Fruit fly (Drosophila melanogaster) whole organism, embryonic: Measurements from ENCODE around the gene dbr.
A peak's percentile ranks its signal among the peaks of the same experiment; 100 is the strongest.

Experiments
- Atf6 ChIP-seq: fragments of 200-800 bp; sonication (Bioruptor generic); IDR thresholded peaks from 2 replicates; pipeline ENCODE4 v1.3.6; 2022; ENCODE audit warnings: missing biosample characterization, missing genetic modification characterization
- Blimp-1 ChIP-seq: fragments of 200-800 bp; sonication (Bioruptor generic); optimal IDR thresholded peaks from 3 replicates; lab custom pipeline; 2018; ENCODE audit warnings: missing biosample characterization, missing genetic modification characterization, mild to moderate bottlenecking, moderate library complexity, missing genetic modification reagents
- CG10267 ChIP-seq: fragments of 200-800 bp; sonication (Bioruptor generic); optimal IDR thresholded peaks from 2 replicates; lab custom pipeline; 2018; ENCODE audit warnings: missing biosample characterization, mild to moderate bottlenecking, missing genetic modification characterization, moderate library complexity
- CG10366 ChIP-seq: fragments of 200-800 bp; sonication (Bioruptor generic); IDR thresholded peaks from 2 replicates; pipeline ENCODE4 v1.3.6; 2022; ENCODE audit warnings: missing biosample characterization, missing genetic modification characterization
- CG10462 ChIP-seq: fragments of 200-800 bp; sonication (Bioruptor generic); optimal IDR thresholded peaks from 2 replicates; lab custom pipeline; 2016; ENCODE audit warnings: missing biosample characterization, missing genetic modification characterization
- CG10654 ChIP-seq: fragments of 200-800 bp; sonication (Bioruptor generic); optimal IDR thresholded peaks from 2 replicates; lab custom pipeline; 2016; ENCODE audit warnings: missing biosample characterization, missing genetic modification characterization
- CG11504 ChIP-seq: fragments of 200-800 bp; sonication (Bioruptor generic); optimal IDR thresholded peaks from 3 replicates; lab custom pipeline; 2019; ENCODE audit warnings: missing biosample characterization, mild to moderate bottlenecking, missing genetic modification characterization, moderate library complexity
- CG12104 ChIP-seq: fragments of 200-800 bp; sonication (Bioruptor generic); optimal IDR thresholded peaks from 3 replicates; lab custom pipeline; 2016; ENCODE audit warnings: missing biosample characterization, missing genetic modification characterization
- CG12942 ChIP-seq: fragments of 200-800 bp; sonication (Bioruptor generic); optimal IDR thresholded peaks from 3 replicates; lab custom pipeline; 2016; ENCODE audit warnings: missing biosample characterization, missing genetic modification characterization
- CG14860 ChIP-seq: fragments of 200-800 bp; sonication (Bioruptor generic); IDR thresholded peaks from 3 replicates; pipeline ENCODE4 v1.3.6; 2022; ENCODE audit warnings: missing biosample characterization, missing genetic modification characterization; ENCODE audit not compliant: partially characterized antibody
- CG15269 ChIP-seq: fragments of 200-800 bp; sonication (Bioruptor generic); optimal IDR thresholded peaks from 2 replicates; lab custom pipeline; 2018; ENCODE audit warnings: missing biosample characterization, mild to moderate bottlenecking, missing genetic modification characterization, moderate library complexity
- CG15514 ChIP-seq: fragments of 200-800 bp; sonication (Bioruptor generic); optimal IDR thresholded peaks from 3 replicates; lab custom pipeline; 2017; ENCODE audit warnings: missing biosample characterization, missing genetic modification characterization, mild to moderate bottlenecking, moderate library complexity, missing genetic modification reagents
- CG16813 ChIP-seq: fragments of 200-800 bp; sonication (Bioruptor generic); IDR thresholded peaks from 3 replicates; pipeline ENCODE4 v1.3.6; 2022; ENCODE audit warnings: missing biosample characterization, missing genetic modification characterization; ENCODE audit not compliant: partially characterized antibody
- CG6689 ChIP-seq: fragments of 200-800 bp; sonication (Bioruptor generic); IDR thresholded peaks from 2 replicates; pipeline ENCODE4 v1.3.6; 2022; ENCODE audit warnings: missing biosample characterization, missing genetic modification characterization
- CG8290 ChIP-seq, 3 experiments: fragments of 200-800 bp; sonication (Bioruptor generic); optimal IDR thresholded peaks; 2 replicates each; lab custom pipeline; 2016 to 2019; ENCODE audit warnings: missing biosample characterization in 3 of 3, missing genetic modification characterization in 3 of 3, mild to moderate bottlenecking in 2 of 3, moderate library complexity in 1 of 3
- CG8478 ChIP-seq: fragments of >200 bp; optimal IDR thresholded peaks from 2 replicates; lab custom pipeline; 2018
- CG9727 ChIP-seq: fragments of 200-800 bp; sonication (Bioruptor generic); optimal IDR thresholded peaks from 3 replicates; lab custom pipeline; 2017; ENCODE audit warnings: missing biosample characterization, mild to moderate bottlenecking, missing genetic modification characterization
- CHES-1-like ChIP-seq: fragments of 200-800 bp; sonication (Bioruptor generic); optimal IDR thresholded peaks from 2 replicates; lab custom pipeline; 2016; ENCODE audit warnings: missing biosample characterization, missing genetic modification characterization
- Camta ChIP-seq: fragments of 200-800 bp; sonication (Bioruptor generic); optimal IDR thresholded peaks from 2 replicates; lab custom pipeline; 2016; ENCODE audit warnings: missing biosample characterization, missing genetic modification characterization
- Dbx ChIP-seq: fragments of 200-800 bp; sonication (Bioruptor generic); IDR thresholded peaks from 3 replicates; pipeline ENCODE4 v1.3.6; 2022; ENCODE audit warnings: missing biosample characterization, missing genetic modification characterization
- Dek ChIP-seq: fragments of 200-800 bp; sonication (Bioruptor generic); optimal IDR thresholded peaks from 3 replicates; lab custom pipeline; 2019; ENCODE audit warnings: missing biosample characterization, mild to moderate bottlenecking, missing genetic modification characterization, moderate library complexity
- Doc2 ChIP-seq: fragments of 200-800 bp; sonication (Bioruptor generic); IDR thresholded peaks from 2 replicates; pipeline ENCODE4 v1.3.6; 2022; ENCODE audit warnings: missing biosample characterization, missing genetic modification characterization
- Fer2 ChIP-seq: fragments of 200-800 bp; sonication (Bioruptor generic); optimal IDR thresholded peaks from 2 replicates; lab custom pipeline; 2018; ENCODE audit warnings: missing biosample characterization, mild to moderate bottlenecking, missing genetic modification characterization, moderate library complexity
- Hey ChIP-seq: fragments of 200-800 bp; sonication (Bioruptor generic); optimal IDR thresholded peaks from 3 replicates; lab custom pipeline; 2018; ENCODE audit warnings: missing biosample characterization, mild to moderate bottlenecking, missing genetic modification characterization
- HmgD ChIP-seq: fragments of 200-800 bp; sonication (Bioruptor generic); optimal IDR thresholded peaks from 3 replicates; lab custom pipeline; 2016; ENCODE audit warnings: missing biosample characterization, missing genetic modification characterization
- Mrtf ChIP-seq: fragments of 200-800 bp; sonication (Bioruptor generic); IDR thresholded peaks from 3 replicates; pipeline ENCODE4 v1.3.6; 2022; ENCODE audit warnings: missing biosample characterization, missing genetic modification characterization
- Neu2 ChIP-seq: fragments of 200-800 bp; sonication (Bioruptor generic); optimal IDR thresholded peaks from 3 replicates; lab custom pipeline; 2016; ENCODE audit warnings: missing biosample characterization, missing genetic modification characterization, borderline replicate concordance
- Nf-YA ChIP-seq: fragments of 200-800 bp; sonication (Bioruptor generic); IDR thresholded peaks from 2 replicates; pipeline ENCODE4 v1.3.6; 2022; ENCODE audit warnings: missing biosample characterization, missing genetic modification characterization
- NfI ChIP-seq: fragments of 200-800 bp; sonication (Bioruptor generic); optimal IDR thresholded peaks from 3 replicates; lab custom pipeline; 2018; ENCODE audit warnings: missing biosample characterization, mild to moderate bottlenecking, missing genetic modification characterization, moderate library complexity
- Rfx ChIP-seq: fragments of 200-800 bp; sonication (Bioruptor generic); IDR thresholded peaks from 2 replicates; pipeline ENCODE4 v1.3.6; 2022; ENCODE audit warnings: missing biosample characterization, missing genetic modification characterization
- Sox100B ChIP-seq: fragments of 200-800 bp; sonication (Bioruptor generic); optimal IDR thresholded peaks from 3 replicates; lab custom pipeline; 2018; ENCODE audit warnings: missing biosample characterization, mild to moderate bottlenecking, missing genetic modification characterization
- Tbp ChIP-seq: fragments of >200 bp; optimal IDR thresholded peaks from 2 replicates; lab custom pipeline; 2018; ENCODE audit warnings: missing biosample characterization, missing genetic modification characterization
- bab2 ChIP-seq: fragments of 200-800 bp; sonication (Bioruptor generic); optimal IDR thresholded peaks from 2 replicates; lab custom pipeline; 2016; ENCODE audit warnings: missing biosample characterization, missing genetic modification characterization
- dati ChIP-seq: fragments of 200-800 bp; sonication (Bioruptor generic); IDR thresholded peaks from 2 replicates; pipeline ENCODE4 v1.3.6; 2022; ENCODE audit warnings: missing biosample characterization, missing genetic modification characterization
- ems ChIP-seq: fragments of 200-800 bp; sonication (Bioruptor generic); optimal IDR thresholded peaks from 3 replicates; lab custom pipeline; 2016; ENCODE audit warnings: missing biosample characterization, missing genetic modification characterization
- esg ChIP-seq: fragments of 200-800 bp; sonication (Bioruptor generic); conservative IDR thresholded peaks from 2 replicates; pipeline ENCODE4 v1.3.6; 2022; ENCODE audit warnings: missing biosample characterization, missing genetic modification characterization
- gt ChIP-seq: fragments of 200-800 bp; sonication (Bioruptor generic); IDR thresholded peaks from 2 replicates; pipeline ENCODE4 v1.3.6; 2022; ENCODE audit warnings: missing biosample characterization, missing genetic modification characterization
- ham ChIP-seq: fragments of 200-800 bp; sonication (Bioruptor generic); IDR thresholded peaks from 2 replicates; pipeline ENCODE4 v1.3.6; 2022; ENCODE audit warnings: missing biosample characterization, missing genetic modification characterization
- hth ChIP-seq: fragments of >200 bp; optimal IDR thresholded peaks from 2 replicates; lab custom pipeline; 2017; ENCODE audit warnings: inconsistent platforms
- odd ChIP-seq: fragments of 200-800 bp; sonication (Bioruptor generic); optimal IDR thresholded peaks from 2 replicates; lab custom pipeline; 2017; ENCODE audit warnings: missing biosample characterization, mild to moderate bottlenecking, missing genetic modification characterization
- org-1 ChIP-seq: fragments of 200-800 bp; sonication (Bioruptor generic); optimal IDR thresholded peaks from 2 replicates; lab custom pipeline; 2017; ENCODE audit warnings: missing biosample characterization, missing genetic modification characterization
- p53 ChIP-seq: fragments of 200-800 bp; sonication (Bioruptor generic); optimal IDR thresholded peaks from 2 replicates; lab custom pipeline; 2016; ENCODE audit warnings: missing biosample characterization, missing genetic modification characterization
- pan ChIP-seq, 4 experiments: fragments of >200 bp in 3 of 4; fragments of 200-800 bp in 1 of 4; sonication (Bioruptor generic) in 1 of 4; optimal IDR thresholded peaks in 3 of 4; IDR thresholded peaks in 1 of 4; 2 replicates each; pipeline versions ENCODE4 v1.3.6 to Lab custom; 2017 to 2022; ENCODE audit warnings: missing biosample characterization in 2 of 4, missing genetic modification characterization in 2 of 4, mixed read lengths in 1 of 4
- phol ChIP-seq: fragments of 200-800 bp; sonication (Bioruptor generic); optimal IDR thresholded peaks from 3 replicates; lab custom pipeline; 2018; ENCODE audit warnings: missing biosample characterization, mild to moderate bottlenecking, missing genetic modification characterization, moderate library complexity
- sens ChIP-seq: fragments of 200-800 bp; sonication (Bioruptor generic); peaks from one replicate; lab custom pipeline; 2016; ENCODE audit warnings: missing biosample characterization, missing genetic modification characterization
- sens-2 ChIP-seq: fragments of 200-800 bp; sonication (Bioruptor generic); IDR thresholded peaks from 2 replicates; pipeline ENCODE4 v1.3.6; 2022; ENCODE audit warnings: missing biosample characterization, missing genetic modification characterization
- tll ChIP-seq, 2 experiments: fragments of 200-800 bp in 1 of 2; fragments of >200 bp in 1 of 2; sonication (Bioruptor generic) in 1 of 2; optimal IDR thresholded peaks; 2 replicates each; lab custom pipeline; 2017 to 2019; ENCODE audit warnings: missing biosample characterization in 2 of 2, missing genetic modification characterization in 2 of 2, mild to moderate bottlenecking in 1 of 2, moderate library complexity in 1 of 2
- vnd ChIP-seq: fragments of 200-800 bp; sonication (Bioruptor generic); IDR thresholded peaks from 3 replicates; pipeline ENCODE4 v1.3.6; 2022; ENCODE audit warnings: missing biosample characterization, missing genetic modification characterization; ENCODE audit not compliant: partially characterized antibody

dbr gene

dm6 chr2L:107476-108436 is 41.5 kb downstream of the dbr start (continued):
- TF ChIP-seq vnd (GFP tag; lab: Robert Waterston, UW) = no peak
- TF ChIP-seq CG15269 (tag; lab: Kevin White, UChicago) = no peak
- TF ChIP-seq bab2 (GFP tag; lab: Kevin White, UChicago) = no peak
- TF ChIP-seq pan (optimal IDR thresholded peaks at IDR 0.05; lab: Kevin White, UChicago) = no peak
- TF ChIP-seq pan (GFP tag; optimal IDR thresholded peaks at IDR 0.05 in 1 of 2, IDR thresholded peaks at IDR 0.05 in 1 of 2) = no peak
- no peak for TF ChIP-seq CG6689 (GFP tag; lab: Robert Waterston, UW)
- no peak for TF ChIP-seq sens-2 (GFP tag; lab: Robert Waterston, UW)
- no peak for TF ChIP-seq esg (GFP tag; lab: Robert Waterston, UW)
- no peak for TF ChIP-seq gt
- peak; percentile 2 for TF ChIP-seq NfI (GFP tag; lab: Kevin White, UChicago)
- TF ChIP-seq CG10654 = no peak
- no peak for TF ChIP-seq org-1 (GFP tag; lab: Kevin White, UChicago)
- no peak for TF ChIP-seq CG14860 (GFP tag; lab: Robert Waterston, UW)
- TF ChIP-seq CG12942 (GFP tag; lab: Kevin White, UChicago) = no peak
- TF ChIP-seq Hey (tag; lab: Kevin White, UChicago) = no peak
- no peak for TF ChIP-seq CG10462 (GFP tag; lab: Kevin White, UChicago)
- TF ChIP-seq CHES-1-like (GFP tag; lab: Kevin White, UChicago) = no peak
- TF ChIP-seq Mrtf = no peak
- no peak for TF ChIP-seq CG10366 (GFP tag; lab: Robert Waterston, UW)
- no peak for TF ChIP-seq hth (lab: Kevin White, UChicago)
- peak; percentile 44; the same call in 1 of the 2 replicates for TF ChIP-seq Rfx (GFP tag; lab: Robert Waterston, UW)
- no peak for TF ChIP-seq Fer2 (tag; lab: Kevin White, UChicago)
- TF ChIP-seq phol (tag; lab: Kevin White, UChicago) = no peak
- TF ChIP-seq Tbp (GFP tag; lab: Kevin White, UChicago) = no peak
- no peak for TF ChIP-seq tll (GFP tag; optimal IDR thresholded peaks at IDR 0.05; lab: Kevin White, UChicago)
- TF ChIP-seq p53 = no peak
- no peak for TF ChIP-seq CG10267 (tag; lab: Kevin White, UChicago)
- peak; percentile 10 for TF ChIP-seq Dek (tag; lab: Kevin White, UChicago)
- TF ChIP-seq CG15514 (GFP tag; lab: Kevin White, UChicago) = peak; percentile 99
- no peak for TF ChIP-seq HmgD (GFP tag; lab: Kevin White, UChicago)
- no peak for TF ChIP-seq Atf6
- peak; percentile 65; the same call in 2 of the 3 replicates for TF ChIP-seq Dbx (GFP tag; lab: Robert Waterston, UW)
- TF ChIP-seq Nf-YA (GFP tag; lab: Robert Waterston, UW) = no peak
- TF ChIP-seq CG8290 (GFP tag; optimal IDR thresholded peaks at IDR 0.05; lab: Kevin White, UChicago) = no peak
- TF ChIP-seq CG8290 (tag; optimal IDR thresholded peaks at IDR 0.05; lab: Kevin White, UChicago) = peak in 1 of 2 experiments; percentile 53
- no peak for TF ChIP-seq ham (GFP tag; lab: Robert Waterston, UW)
- no peak for TF ChIP-seq Sox100B (GFP tag; lab: Kevin White, UChicago)
- no peak for TF ChIP-seq ems
- TF ChIP-seq CG12104 (GFP tag; lab: Kevin White, UChicago) = no peak
- TF ChIP-seq Camta (GFP tag; lab: Kevin White, UChicago) = no peak
- no peak for TF ChIP-seq Doc2 (GFP tag; lab: Robert Waterston, UW)
- no peak for TF ChIP-seq dati (GFP tag; lab: Robert Waterston, UW)
- no peak for TF ChIP-seq CG8478 (lab: Kevin White, UChicago)
- no peak for TF ChIP-seq CG11504 (tag; lab: Kevin White, UChicago)
- TF ChIP-seq Neu2 (GFP tag; lab: Kevin White, UChicago) = no peak
- TF ChIP-seq odd (GFP tag; lab: Kevin White, UChicago) = no peak
- no peak for TF ChIP-seq Blimp-1 (GFP tag; lab: Kevin White, UChicago)
- peak; percentile 38 for TF ChIP-seq CG9727 (GFP tag; lab: Kevin White, UChicago)
- TF ChIP-seq CG16813 (GFP tag; lab: Robert Waterston, UW) = no peak
- TF ChIP-seq sens (GFP tag; lab: Kevin White, UChicago) = peak; percentile 4
